Worm (Caenorhabditis elegans) whole organism, mixed stage, embryonic: ENCODE results near the gene dsl-4.

ENCODE experiments used
- M03D4.4 ChIP-seq: sonication (generic microtip); optimal IDR thresholded peaks from 2 replicates; lab custom pipeline; 2017; ENCODE audit warnings: mild to moderate bottlenecking, missing genetic modification characterization, missing compliant biosample characterization
- bed-3 ChIP-seq: fragments of 200-800 bp; sonication (Bioruptor generic); optimal IDR thresholded peaks from 3 replicates; lab custom pipeline; 2018; ENCODE audit warnings: mild to moderate bottlenecking, missing genetic modification characterization, moderate library complexity, missing compliant biosample characterization
- blmp-1 ChIP-seq: fragments of 150-350 bp; optimal IDR thresholded peaks from 2 replicates; lab custom pipeline; 2014; ENCODE audit warnings: missing biosample characterization, missing genetic modification characterization
- ceh-39 ChIP-seq: fragments of 150-350 bp; optimal IDR thresholded peaks from 2 replicates; lab custom pipeline; 2014; ENCODE audit warnings: missing biosample characterization, missing genetic modification characterization
- ceh-43 ChIP-seq: fragments of 200-800 bp; sonication (Bioruptor generic); optimal IDR thresholded peaks from 2 replicates; lab custom pipeline; 2018; ENCODE audit warnings: mild to moderate bottlenecking, missing genetic modification characterization, moderate library complexity, missing compliant biosample characterization
- ceh-83 ChIP-seq: fragments of 200-800 bp; sonication (Bioruptor generic); optimal IDR thresholded peaks from 2 replicates; lab custom pipeline; 2018; ENCODE audit warnings: mild to moderate bottlenecking, missing genetic modification characterization, missing compliant biosample characterization
- ces-1 ChIP-seq: fragments of 150-350 bp; optimal IDR thresholded peaks from 2 replicates; lab custom pipeline; 2014; ENCODE audit warnings: missing biosample characterization, missing genetic modification reagents, missing genetic modification characterization
- cnd-1 ChIP-seq: fragments of 200-800 bp; sonication (Bioruptor generic); optimal IDR thresholded peaks from 2 replicates; lab custom pipeline; 2018; ENCODE audit warnings: mild to moderate bottlenecking, missing genetic modification characterization, missing compliant biosample characterization
- drap-1 ChIP-seq: fragments of 200-800 bp; sonication (Bioruptor generic); optimal IDR thresholded peaks from 3 replicates; lab custom pipeline; 2018; ENCODE audit warnings: mild to moderate bottlenecking, missing genetic modification characterization, missing compliant biosample characterization
- elt-1 ChIP-seq: sonication (generic microtip); optimal IDR thresholded peaks from 2 replicates; lab custom pipeline; 2017; ENCODE audit warnings: missing genetic modification characterization, mild to moderate bottlenecking, missing compliant biosample characterization, antibody characterized with exemption, moderate library complexity, borderline replicate concordance; ENCODE audit not compliant: insufficient read depth
- elt-3 ChIP-seq: fragments of 150-350 bp; optimal IDR thresholded peaks from 2 replicates; lab custom pipeline; 2014; ENCODE audit warnings: missing biosample characterization, missing genetic modification characterization
- flh-1 ChIP-seq: fragments of 200-800 bp; sonication (Bioruptor generic); optimal IDR thresholded peaks from 2 replicates; lab custom pipeline; 2018; ENCODE audit warnings: mild to moderate bottlenecking, missing genetic modification characterization, moderate library complexity, missing compliant biosample characterization
- ham-2 ChIP-seq: fragments of 200-800 bp; sonication (Bioruptor generic); optimal IDR thresholded peaks from 2 replicates; lab custom pipeline; 2018; ENCODE audit warnings: mild to moderate bottlenecking, missing genetic modification characterization, missing compliant biosample characterization
- hlh-1 ChIP-seq: fragments of 150-350 bp; optimal IDR thresholded peaks from 2 replicates; lab custom pipeline; 2014; ENCODE audit warnings: missing biosample characterization, missing genetic modification reagents, missing genetic modification characterization
- lin-13 ChIP-seq: fragments of 150-350 bp; optimal IDR thresholded peaks from 2 replicates; lab custom pipeline; 2014; ENCODE audit warnings: missing biosample characterization, missing genetic modification characterization
- lin-32 ChIP-seq: fragments of 200-800 bp; sonication (Bioruptor generic); optimal IDR thresholded peaks from 2 replicates; lab custom pipeline; 2018; ENCODE audit warnings: mild to moderate bottlenecking, missing genetic modification characterization, missing compliant biosample characterization
- lsy-2 ChIP-seq: fragments of 150-350 bp; optimal IDR thresholded peaks from 2 replicates; lab custom pipeline; 2014; ENCODE audit warnings: missing biosample characterization, missing genetic modification characterization
- mab-5 ChIP-seq: fragments of 150-350 bp; optimal IDR thresholded peaks from 2 replicates; lab custom pipeline; 2014; ENCODE audit warnings: missing biosample characterization, missing genetic modification characterization
- mep-1 ChIP-seq: fragments of 150-350 bp; optimal IDR thresholded peaks from 2 replicates; lab custom pipeline; 2017; ENCODE audit warnings: missing biosample characterization, missing genetic modification reagents, missing genetic modification characterization, inconsistent platforms
- mls-2 ChIP-seq: sonication (generic microtip); optimal IDR thresholded peaks from 2 replicates; lab custom pipeline; 2016; ENCODE audit warnings: mild to moderate bottlenecking, missing genetic modification characterization, moderate library complexity, missing compliant biosample characterization
- nhr-12 ChIP-seq: fragments of 150-350 bp; optimal IDR thresholded peaks from 2 replicates; lab custom pipeline; 2014; ENCODE audit warnings: missing biosample characterization, missing genetic modification characterization
- nhr-2 ChIP-seq: fragments of 150-350 bp; optimal IDR thresholded peaks from 2 replicates; lab custom pipeline; 2014; ENCODE audit warnings: missing biosample characterization, missing genetic modification characterization
- nhr-237 ChIP-seq: fragments of 150-350 bp; optimal IDR thresholded peaks from 2 replicates; lab custom pipeline; 2014; ENCODE audit warnings: missing biosample characterization, missing genetic modification characterization
- nhr-28 ChIP-seq: fragments of 150-350 bp; optimal IDR thresholded peaks from 2 replicates; lab custom pipeline; 2014; ENCODE audit warnings: missing biosample characterization, missing genetic modification characterization
- nhr-76 ChIP-seq: sonication (generic microtip); optimal IDR thresholded peaks from 2 replicates; lab custom pipeline; 2017; ENCODE audit warnings: missing biosample characterization, missing genetic modification characterization
- pha-4 ChIP-seq: fragments of 150-350 bp; optimal IDR thresholded peaks from 2 replicates; lab custom pipeline; 2018; ENCODE audit warnings: missing biosample characterization, missing genetic modification reagents, missing genetic modification characterization
- sem-2 ChIP-seq: fragments of 200-800 bp; sonication (Bioruptor generic); optimal IDR thresholded peaks from 2 replicates; lab custom pipeline; 2018; ENCODE audit warnings: mild to moderate bottlenecking, missing genetic modification characterization, missing compliant biosample characterization
- snpc-4 ChIP-seq: fragments of 150-350 bp; optimal IDR thresholded peaks from 2 replicates; lab custom pipeline; 2014; ENCODE audit warnings: missing biosample characterization, missing genetic modification characterization
- sptf-1 ChIP-seq: sonication (generic microtip); optimal IDR thresholded peaks from 2 replicates; lab custom pipeline; 2017; ENCODE audit warnings: mild to moderate bottlenecking, missing genetic modification characterization, moderate library complexity, missing compliant biosample characterization
- tbx-8 ChIP-seq: fragments of 200-800 bp; sonication (Bioruptor generic); optimal IDR thresholded peaks from 2 replicates; lab custom pipeline; 2018; ENCODE audit warnings: mild to moderate bottlenecking, missing genetic modification characterization, moderate library complexity, missing compliant biosample characterization
- unc-120 ChIP-seq: sonication (generic microtip); optimal IDR thresholded peaks from 2 replicates; lab custom pipeline; 2017; ENCODE audit warnings: missing genetic modification characterization, missing compliant biosample characterization; ENCODE audit not compliant: poor library complexity, severe bottlenecking
- unc-39 ChIP-seq: fragments of 150-350 bp; optimal IDR thresholded peaks from 2 replicates; lab custom pipeline; 2014; ENCODE audit warnings: missing biosample characterization, missing genetic modification characterization
- unc-62 ChIP-seq: fragments of 150-350 bp; optimal IDR thresholded peaks from 2 replicates; lab custom pipeline; 2014; ENCODE audit warnings: missing biosample characterization, missing genetic modification reagents, missing genetic modification characterization
- zip-8 ChIP-seq: fragments of 150-350 bp; optimal IDR thresholded peaks from 2 replicates; lab custom pipeline; 2014; ENCODE audit warnings: missing biosample characterization, missing genetic modification characterization
- ztf-11 ChIP-seq: fragments of 150-350 bp; optimal IDR thresholded peaks from 2 replicates; lab custom pipeline; 2014; ENCODE audit warnings: missing biosample characterization, missing genetic modification characterization

dsl-4 gene

ce11 chrX:14055715-14056114, 34.5 kb upstream of the dsl-4 start:
- TF ChIP-seq ceh-43 (GFP tag; lab: Kevin White, UChicago) (no peak), pha-4 (tag; lab: Kevin White, UChicago) (no peak), M03D4.4 (tag; lab: Kevin White, UChicago) (no peak), nhr-76 (tag; lab: Kevin White, UChicago) (no peak), nhr-2 (tag; lab: Kevin White, UChicago) (no peak), mep-1 (tag; lab: Kevin White, UChicago) (no peak), snpc-4 (no peak), nhr-28 (tag; lab: Kevin White, UChicago) (no peak), ham-2 (GFP tag; lab: Kevin White, UChicago) (no peak), zip-8 (no peak)

ce11 chrX:14056527-14056926, 33.7 kb upstream of the dsl-4 start:
- no peak for TF ChIP-seq M03D4.4 (tag; lab: Kevin White, UChicago)
- TF ChIP-seq ztf-11 (tag; lab: Kevin White, UChicago) = no peak
- TF ChIP-seq pha-4 (tag; lab: Kevin White, UChicago) = no peak
- no peak for TF ChIP-seq cnd-1 (tag; lab: Kevin White, UChicago)
- no peak for TF ChIP-seq bed-3 (GFP tag; lab: Kevin White, UChicago)
- no peak for TF ChIP-seq nhr-28 (tag; lab: Kevin White, UChicago)
- TF ChIP-seq snpc-4 = no peak
- peak; percentile 14 for TF ChIP-seq hlh-1
- no peak for TF ChIP-seq nhr-237 (tag; lab: Kevin White, UChicago)
- TF ChIP-seq nhr-12 = no peak
- TF ChIP-seq mep-1 (tag; lab: Kevin White, UChicago) = no peak
- no peak for TF ChIP-seq ceh-39 (tag; lab: Kevin White, UChicago)
- no peak for TF ChIP-seq unc-39 (tag; lab: Kevin White, UChicago)
- no peak for TF ChIP-seq zip-8
- no peak for TF ChIP-seq elt-1
- TF ChIP-seq unc-62 (GFP tag; lab: Kevin White, UChicago) = peak; percentile 89
- no peak for TF ChIP-seq elt-3
- TF ChIP-seq, all 35 proteins: peak for 2

DNA sequence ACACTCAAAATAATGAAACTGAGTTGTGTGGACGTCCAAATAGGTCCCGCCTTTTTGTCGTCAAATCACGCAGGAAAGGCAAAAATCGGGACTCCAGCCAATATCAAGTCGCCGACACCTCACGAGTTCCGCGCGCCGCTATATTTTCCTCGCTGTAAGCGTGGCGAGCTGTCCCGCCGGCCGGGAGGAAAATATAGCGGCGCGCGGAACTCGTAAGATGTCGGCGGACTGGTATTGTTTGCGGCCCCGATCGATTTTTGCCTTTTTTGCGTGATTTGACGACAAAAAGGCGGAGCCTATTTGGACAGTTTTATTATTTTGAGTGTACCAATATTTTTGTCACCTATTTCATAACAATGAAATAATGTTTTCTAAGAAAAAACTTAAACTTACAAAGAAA, 27.4 kb upstream of the dsl-4 start:
- TF ChIP-seq ceh-83 (GFP tag; lab: Kevin White, UChicago) (no peak), ceh-39 (tag; lab: Kevin White, UChicago) (no peak), ztf-11 (tag; lab: Kevin White, UChicago) (no peak), ceh-43 (GFP tag; lab: Kevin White, UChicago) (no peak), lsy-2 (no peak), tbx-8 (GFP tag; lab: Kevin White, UChicago) (no peak), bed-3 (GFP tag; lab: Kevin White, UChicago) (no peak), nhr-2 (tag; lab: Kevin White, UChicago) (no peak)

ce11 chrX:14063830-14064229, 26.4 kb upstream of the dsl-4 start:
- TF ChIP-seq ceh-39 (tag; lab: Kevin White, UChicago) = peak; percentile 61
- no peak for TF ChIP-seq blmp-1 (tag; lab: Kevin White, UChicago)
- peak; percentile 89 for TF ChIP-seq lin-32 (GFP tag; lab: Kevin White, UChicago)
- peak; percentile 97 for TF ChIP-seq unc-120
- peak; percentile 86 for TF ChIP-seq pha-4 (tag; lab: Kevin White, UChicago)
- peak; percentile 96 for TF ChIP-seq M03D4.4 (tag; lab: Kevin White, UChicago)
- TF ChIP-seq elt-3 = peak; percentile 56
- peak; percentile 74 for TF ChIP-seq hlh-1
- TF ChIP-seq ceh-83 (GFP tag; lab: Kevin White, UChicago) = peak; percentile 97
- peak; percentile 98 for TF ChIP-seq sptf-1
- TF ChIP-seq sem-2 (GFP tag; lab: Kevin White, UChicago) = peak; percentile 89
- TF ChIP-seq ces-1 (GFP tag; lab: Kevin White, UChicago) = peak; percentile 67
- TF ChIP-seq elt-1 = no peak
- TF ChIP-seq lsy-2 = peak; percentile 43
- TF ChIP-seq flh-1 (GFP tag; lab: Kevin White, UChicago) = peak; percentile 80
- peak; percentile 95 for TF ChIP-seq tbx-8 (GFP tag; lab: Kevin White, UChicago)
- TF ChIP-seq unc-39 (tag; lab: Kevin White, UChicago) = peak; percentile 37
- peak; percentile 34 for TF ChIP-seq mab-5 (tag; lab: Kevin White, UChicago)
- TF ChIP-seq lin-13 (tag; lab: Kevin White, UChicago) = peak; percentile 61
- TF ChIP-seq ztf-11 (tag; lab: Kevin White, UChicago) = peak; percentile 58
- no peak for TF ChIP-seq snpc-4
- peak; percentile 91 for TF ChIP-seq ceh-43 (GFP tag; lab: Kevin White, UChicago)
- no peak for TF ChIP-seq nhr-2 (tag; lab: Kevin White, UChicago)
- peak; percentile 81 for TF ChIP-seq nhr-237 (tag; lab: Kevin White, UChicago)
- TF ChIP-seq mls-2 (tag; lab: Kevin White, UChicago) = peak; percentile 98
- TF ChIP-seq drap-1 (GFP tag; lab: Kevin White, UChicago) = peak; percentile 93
- TF ChIP-seq nhr-28 (tag; lab: Kevin White, UChicago) = peak; percentile 64
- TF ChIP-seq bed-3 (GFP tag; lab: Kevin White, UChicago) = peak; percentile 89
- no peak for TF ChIP-seq nhr-76 (tag; lab: Kevin White, UChicago)
- peak; percentile 82 for TF ChIP-seq mep-1 (tag; lab: Kevin White, UChicago)
- peak; percentile 94 for TF ChIP-seq cnd-1 (tag; lab: Kevin White, UChicago)
- no peak for TF ChIP-seq nhr-12
- peak; percentile 57 for TF ChIP-seq zip-8
- peak; percentile 92 for TF ChIP-seq unc-62 (GFP tag; lab: Kevin White, UChicago)
- TF ChIP-seq ham-2 (GFP tag; lab: Kevin White, UChicago) = peak; percentile 87
- TF ChIP-seq, all 35 proteins: peak for 29
